Worm (Caenorhabditis elegans): ENCODE measurements around the gene col-128.
A peak's percentile ranks its signal among the peaks of the same experiment; 100 is the strongest.

Gene col-128

ce11 chrIV:11584853-11585252 lies 33.1 kb upstream of the col-128 start:
- no peak for TF ChIP-seq B0310.2 (tag; optimal IDR thresholded peaks at IDR 0.05)
- no peak for TF ChIP-seq tra-4 (tag; optimal IDR thresholded peaks at IDR 0.05)
- no peak for TF ChIP-seq hnd-1 (tag; optimal IDR thresholded peaks at IDR 0.05)
- no peak for TF ChIP-seq F13C5.2 (tag; optimal IDR thresholded peaks at IDR 0.05)
- no peak for TF ChIP-seq ama-1 (optimal IDR thresholded peaks at IDR 0.05)
- TF ChIP-seq hmg-4 (GFP tag; optimal IDR thresholded peaks at IDR 0.05), result no peak
- no peak for TF ChIP-seq pes-1 (GFP tag; IDR thresholded peaks at IDR 0.05)
- no peak for TF ChIP-seq ets-7 (tag; optimal IDR thresholded peaks at IDR 0.05)
- no peak for TF ChIP-seq sea-1 (GFP tag; conservative IDR thresholded peaks at IDR 0.05)
- no peak for TF ChIP-seq tbx-37 (GFP tag; conservative IDR thresholded peaks at IDR 0.05)
- no peak for TF ChIP-seq flt-1 (GFP tag; IDR thresholded peaks at IDR 0.05)
- no peak for TF ChIP-seq aly-1 (tag; optimal IDR thresholded peaks at IDR 0.05)
- no peak for TF ChIP-seq tbx-11 (GFP tag; IDR thresholded peaks at IDR 0.05)
- no peak for TF ChIP-seq ceh-13 (GFP tag; optimal IDR thresholded peaks at IDR 0.05)
- TF ChIP-seq hmbx-1 (tag; optimal IDR thresholded peaks at IDR 0.05), result no peak
- no peak for TF ChIP-seq ceh-36 (tag; optimal IDR thresholded peaks at IDR 0.05)
- no peak for TF ChIP-seq scrt-1 (GFP tag; IDR thresholded peaks at IDR 0.05)

ce11 chrIV:11583906-11584378 lies 32.2 kb upstream of the col-128 start, which contains the start of gene F12F6.1:
Gene F12F6.1 (plus strand): TSS chrIV:11583956.
- TF ChIP-seq tbx-37 (GFP tag; conservative IDR thresholded peaks at IDR 0.05) (no peak), sea-1 (GFP tag; conservative IDR thresholded peaks at IDR 0.05) (0 out of 2 replicates have a peak, but pooled peaks have one; percentile 46), hmg-4 (GFP tag; optimal IDR thresholded peaks at IDR 0.05) (peak; percentile 81)

DNA sequence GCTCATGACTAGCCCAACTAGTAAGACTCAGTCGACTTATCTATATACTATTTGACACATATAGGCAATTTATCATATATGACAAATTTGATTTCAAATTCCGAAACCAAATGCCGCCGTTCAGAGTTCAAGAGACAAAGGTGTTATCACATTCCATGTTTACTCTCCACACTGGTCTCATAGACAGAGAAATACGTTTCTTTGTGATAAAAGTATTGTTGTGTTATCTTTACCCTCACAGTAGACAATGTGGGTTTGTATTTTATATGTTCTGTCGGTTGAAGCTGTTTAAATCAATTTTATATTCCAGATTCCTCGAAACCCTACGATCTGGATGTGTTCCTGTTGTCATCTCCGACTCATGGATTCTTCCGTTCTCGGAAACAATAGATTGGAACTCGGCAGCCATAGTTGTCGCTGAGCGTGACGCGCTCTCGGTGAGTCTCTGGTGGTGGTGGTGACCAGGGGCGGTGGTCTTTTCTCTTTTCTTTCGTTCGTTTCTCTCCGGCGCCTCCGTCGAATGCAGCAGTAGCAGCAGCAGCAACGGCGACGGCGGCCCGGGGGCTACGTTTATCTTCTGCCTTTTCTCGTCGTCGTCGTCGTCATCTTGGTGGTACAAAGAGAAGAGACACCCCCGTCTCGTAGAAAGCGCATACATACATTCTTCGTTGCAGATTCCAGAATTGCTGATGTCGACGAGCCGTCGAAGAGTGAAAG lies 30.8 kb upstream of the col-128 start:
- TF ChIP-seq ama-1 (optimal IDR thresholded peaks at IDR 0.05), result no peak
- TF ChIP-seq ets-7 (tag; optimal IDR thresholded peaks at IDR 0.05), result no peak
- TF ChIP-seq flt-1 (GFP tag; IDR thresholded peaks at IDR 0.05), result no peak
- no peak for TF ChIP-seq B0310.2 (tag; optimal IDR thresholded peaks at IDR 0.05)
- no peak for TF ChIP-seq hnd-1 (tag; optimal IDR thresholded peaks at IDR 0.05)
- no peak for TF ChIP-seq F13C5.2 (tag; optimal IDR thresholded peaks at IDR 0.05)
- no peak for TF ChIP-seq hmbx-1 (tag; optimal IDR thresholded peaks at IDR 0.05)
- peak; percentile 22; the same call in 1 of the 2 replicates for TF ChIP-seq pes-1 (GFP tag; IDR thresholded peaks at IDR 0.05)
- peak; percentile 16 for TF ChIP-seq hmg-4 (GFP tag; optimal IDR thresholded peaks at IDR 0.05)
- TF ChIP-seq sea-1 (GFP tag; conservative IDR thresholded peaks at IDR 0.05), result no peak

- no peak for TF ChIP-seq flt-1 (GFP tag; IDR thresholded peaks at IDR 0.05)
- TF ChIP-seq hmg-4 (GFP tag; optimal IDR thresholded peaks at IDR 0.05), result no peak
- no peak for TF ChIP-seq tbx-11 (GFP tag; IDR thresholded peaks at IDR 0.05)
- TF ChIP-seq ceh-36 (tag; optimal IDR thresholded peaks at IDR 0.05), result no peak
- no peak for TF ChIP-seq B0310.2 (tag; optimal IDR thresholded peaks at IDR 0.05)
- no peak for TF ChIP-seq aly-1 (tag; optimal IDR thresholded peaks at IDR 0.05)
- TF ChIP-seq ets-7 (tag; optimal IDR thresholded peaks at IDR 0.05), result no peak
Measured at ce11 chrIV:11578492-11578891, 26.7 kb upstream of the col-128 start, which contains the start of gene rib-1. Gene rib-1 (plus strand): TSS chrIV:11578792.

ce11 chrIV:11574331-11574730 lies 22.6 kb upstream of the col-128 start:
- TF ChIP-seq flt-1 (GFP tag; IDR thresholded peaks at IDR 0.05) (no peak), tbx-11 (GFP tag; IDR thresholded peaks at IDR 0.05) (no peak), hmbx-1 (tag; optimal IDR thresholded peaks at IDR 0.05) (no peak), B0310.2 (tag; optimal IDR thresholded peaks at IDR 0.05) (no peak), hmg-4 (GFP tag; optimal IDR thresholded peaks at IDR 0.05) (no peak), tra-4 (tag; optimal IDR thresholded peaks at IDR 0.05) (no peak), ceh-36 (tag; optimal IDR thresholded peaks at IDR 0.05) (no peak)

DNA sequence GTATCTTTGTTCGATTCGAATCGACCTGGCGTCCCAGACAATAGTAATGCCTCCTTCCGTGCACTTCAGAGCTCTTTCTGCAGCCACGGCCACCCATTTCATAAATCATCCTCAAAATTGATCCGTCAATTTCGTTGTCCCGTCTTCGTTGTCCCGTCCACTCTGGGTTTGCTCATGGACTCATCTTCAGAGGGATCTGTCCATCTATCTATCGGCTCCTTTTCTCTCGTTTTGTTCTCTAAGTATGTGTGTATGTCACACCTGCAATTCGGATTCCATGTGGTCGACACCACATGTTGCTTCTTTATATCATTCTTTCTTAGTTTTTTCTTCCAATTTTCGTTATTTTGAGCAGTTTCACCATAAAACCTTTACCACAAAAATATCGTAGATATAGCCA lies 20.8 kb upstream of the col-128 start:
- no peak for TF ChIP-seq hmbx-1 (tag; optimal IDR thresholded peaks at IDR 0.05)
- no peak for TF ChIP-seq sea-1 (GFP tag; conservative IDR thresholded peaks at IDR 0.05)
- TF ChIP-seq hmg-4 (GFP tag; optimal IDR thresholded peaks at IDR 0.05), result no peak
- no peak for TF ChIP-seq ceh-13 (GFP tag; optimal IDR thresholded peaks at IDR 0.05)
- TF ChIP-seq tbx-11 (GFP tag; IDR thresholded peaks at IDR 0.05), result no peak
- no peak for TF ChIP-seq flt-1 (GFP tag; IDR thresholded peaks at IDR 0.05)
- no peak for TF ChIP-seq pes-1 (GFP tag; IDR thresholded peaks at IDR 0.05)
- no peak for TF ChIP-seq hnd-1 (tag; optimal IDR thresholded peaks at IDR 0.05)
- TF ChIP-seq B0310.2 (tag; optimal IDR thresholded peaks at IDR 0.05), result no peak
- no peak for TF ChIP-seq ceh-36 (tag; optimal IDR thresholded peaks at IDR 0.05)
- no peak for TF ChIP-seq scrt-1 (GFP tag; IDR thresholded peaks at IDR 0.05)
- TF ChIP-seq F13C5.2 (tag; optimal IDR thresholded peaks at IDR 0.05), result no peak
- TF ChIP-seq ets-7 (tag; optimal IDR thresholded peaks at IDR 0.05), result no peak

ce11 chrIV:11571374-11571839 lies 19.6 kb upstream of the col-128 start:
- TF ChIP-seq flt-1 (GFP tag; IDR thresholded peaks at IDR 0.05), result no peak
- TF ChIP-seq ceh-36 (tag; optimal IDR thresholded peaks at IDR 0.05), result no peak

- TF ChIP-seq ceh-13 (GFP tag; optimal IDR thresholded peaks at IDR 0.05) (no peak), hmg-4 (GFP tag; optimal IDR thresholded peaks at IDR 0.05) (no peak), tra-4 (tag; optimal IDR thresholded peaks at IDR 0.05) (no peak), aly-1 (tag; optimal IDR thresholded peaks at IDR 0.05) (no peak), tbx-37 (GFP tag; conservative IDR thresholded peaks at IDR 0.05) (no peak), pes-1 (GFP tag; IDR thresholded peaks at IDR 0.05) (no peak), F13C5.2 (tag; optimal IDR thresholded peaks at IDR 0.05) (no peak), ceh-36 (tag; optimal IDR thresholded peaks at IDR 0.05) (no peak), tbx-11 (GFP tag; IDR thresholded peaks at IDR 0.05) (no peak), ets-7 (tag; optimal IDR thresholded peaks at IDR 0.05) (no peak)
Measured at ce11 chrIV:11570200-11570599, 18.4 kb upstream of the col-128 start, which contains the start of gene srgp-1. Gene srgp-1 (plus strand): TSS chrIV:11570500.

Measured in whole organism, early embryonic.